Fruit fly (Drosophila melanogaster) whole organism, embryonic: Measurements from ENCODE around the gene edin.

Experiments
- Atf-2 ChIP-seq: fragments of 200-800 bp; sonication (Bioruptor generic); optimal IDR thresholded peaks from 2 replicates; lab custom pipeline; 2016; ENCODE audit warnings: missing biosample characterization, missing genetic modification characterization
- CG10267 ChIP-seq: fragments of 200-800 bp; sonication (Bioruptor generic); optimal IDR thresholded peaks from 2 replicates; lab custom pipeline; 2018; ENCODE audit warnings: missing biosample characterization, mild to moderate bottlenecking, missing genetic modification characterization, moderate library complexity
- CG16813 ChIP-seq: fragments of 200-800 bp; sonication (Bioruptor generic); IDR thresholded peaks from 3 replicates; pipeline ENCODE4 v1.3.6; 2022; ENCODE audit warnings: missing biosample characterization, missing genetic modification characterization; ENCODE audit not compliant: partially characterized antibody
- CG17829 ChIP-seq: fragments of 200-800 bp; optimal IDR thresholded peaks from 2 replicates; lab custom pipeline; 2019; ENCODE audit warnings: missing biosample characterization, mild to moderate bottlenecking, missing genetic modification characterization, moderate library complexity
- CG18764 ChIP-seq: fragments of 200-800 bp; sonication (Bioruptor generic); optimal IDR thresholded peaks from 3 replicates; lab custom pipeline; 2016; ENCODE audit warnings: missing biosample characterization, missing genetic modification characterization
- CG30403 ChIP-seq: fragments of 200-800 bp; sonication (Bioruptor generic); optimal IDR thresholded peaks from 3 replicates; lab custom pipeline; 2016; ENCODE audit warnings: missing biosample characterization, missing genetic modification characterization
- CG32532 ChIP-seq: fragments of 200-800 bp; sonication (Bioruptor generic); IDR thresholded peaks from 2 replicates; pipeline ENCODE4 v1.3.6; 2022; ENCODE audit warnings: missing biosample characterization, missing genetic modification characterization
- CG32772 ChIP-seq: fragments of 200-800 bp; sonication (Bioruptor generic); IDR thresholded peaks from 2 replicates; pipeline ENCODE4 v1.3.6; 2022; ENCODE audit warnings: missing biosample characterization, missing genetic modification characterization
- CG4360 ChIP-seq: fragments of 200-800 bp; sonication (Bioruptor generic); IDR thresholded peaks from 2 replicates; pipeline ENCODE4 v1.3.6; 2022; ENCODE audit warnings: missing biosample characterization, missing genetic modification characterization
- CG4404 ChIP-seq: fragments of 200-800 bp; sonication (Bioruptor generic); IDR thresholded peaks from 2 replicates; pipeline ENCODE4 v1.3.6; 2022; ENCODE audit warnings: missing biosample characterization, missing genetic modification characterization
- CG4617 ChIP-seq: fragments of 200-800 bp; sonication (Bioruptor generic); optimal IDR thresholded peaks from 3 replicates; lab custom pipeline; 2016; ENCODE audit warnings: missing biosample characterization, missing genetic modification characterization, borderline replicate concordance
- CG4854 ChIP-seq: fragments of 200-800 bp; sonication (Bioruptor generic); optimal IDR thresholded peaks from 2 replicates; lab custom pipeline; 2016; ENCODE audit warnings: missing biosample characterization, missing genetic modification characterization, inconsistent platforms
- CG6813 ChIP-seq: fragments of 200-800 bp; sonication (Bioruptor generic); optimal IDR thresholded peaks from 2 replicates; lab custom pipeline; 2017; ENCODE audit warnings: missing biosample characterization, missing genetic modification characterization, mild to moderate bottlenecking, moderate library complexity, missing genetic modification reagents
- CG7271 ChIP-seq: fragments of 200-800 bp; sonication (Bioruptor generic); optimal IDR thresholded peaks from 2 replicates; lab custom pipeline; 2018; ENCODE audit warnings: missing biosample characterization, mild to moderate bottlenecking, missing genetic modification characterization, moderate library complexity
- CG7357 ChIP-seq: fragments of 200-800 bp; sonication (Bioruptor generic); IDR thresholded peaks from 3 replicates; pipeline ENCODE4 v1.3.6; 2022; ENCODE audit warnings: missing biosample characterization, missing genetic modification characterization
- CkIIα-i1 ChIP-seq: fragments of 200-800 bp; sonication (Bioruptor generic); IDR thresholded peaks from 2 replicates; pipeline ENCODE4 v1.3.6; 2022; ENCODE audit warnings: missing biosample characterization, missing genetic modification characterization
- CrebB ChIP-seq: fragments of 200-800 bp; sonication (Bioruptor generic); optimal IDR thresholded peaks from 3 replicates; lab custom pipeline; 2018; ENCODE audit warnings: missing biosample characterization, mild to moderate bottlenecking, missing genetic modification characterization
- Dfd ChIP-seq, 2 experiments: fragments of >200 bp; optimal IDR thresholded peaks; 2 replicates each; lab custom pipeline; 2017; ENCODE audit warnings: missing biosample characterization in 2 of 2, missing genetic modification characterization in 2 of 2
- Drgx ChIP-seq: fragments of 200-800 bp; sonication (Bioruptor generic); IDR thresholded peaks from 2 replicates; pipeline ENCODE4 v1.3.6; 2022; ENCODE audit warnings: missing biosample characterization, missing genetic modification characterization
- Eip74EF ChIP-seq, 2 experiments: fragments of 200-800 bp in 1 of 2; fragments of >200 bp in 1 of 2; sonication (Bioruptor generic) in 1 of 2; optimal IDR thresholded peaks; 2 replicates each; lab custom pipeline; 2017 to 2019; ENCODE audit warnings: missing biosample characterization in 2 of 2, missing genetic modification characterization in 2 of 2, mild to moderate bottlenecking in 1 of 2, moderate library complexity in 1 of 2
- Fer2 ChIP-seq: fragments of 200-800 bp; sonication (Bioruptor generic); optimal IDR thresholded peaks from 2 replicates; lab custom pipeline; 2018; ENCODE audit warnings: missing biosample characterization, mild to moderate bottlenecking, missing genetic modification characterization, moderate library complexity
- Gug ChIP-seq: fragments of 200-800 bp; sonication (Bioruptor generic); IDR thresholded peaks from 4 replicates; pipeline ENCODE4 v1.3.6; 2022; ENCODE audit warnings: missing biosample characterization, missing genetic modification characterization
- Hsf ChIP-seq: fragments of 200-800 bp; sonication (Bioruptor generic); optimal IDR thresholded peaks from 3 replicates; lab custom pipeline; 2016; ENCODE audit warnings: missing biosample characterization, missing genetic modification characterization
- MESR4 ChIP-seq: fragments of 200-800 bp; sonication (Bioruptor generic); optimal IDR thresholded peaks from 2 replicates; lab custom pipeline; 2018; ENCODE audit warnings: missing biosample characterization, mild to moderate bottlenecking, missing genetic modification characterization, moderate library complexity
- Max ChIP-seq: fragments of 200-800 bp; sonication (Bioruptor generic); optimal IDR thresholded peaks from 2 replicates; lab custom pipeline; 2016; ENCODE audit warnings: missing biosample characterization, mild to moderate bottlenecking, missing genetic modification characterization
- Myb ChIP-seq: fragments of 200-800 bp; sonication (Bioruptor generic); optimal IDR thresholded peaks from 2 replicates; lab custom pipeline; 2016; ENCODE audit warnings: missing biosample characterization, missing genetic modification characterization
- Ravus ChIP-seq: fragments of 200-800 bp; sonication (Bioruptor generic); IDR thresholded peaks from 2 replicates; pipeline ENCODE4 v1.3.6; 2022; ENCODE audit warnings: missing biosample characterization, missing genetic modification characterization
- Spps ChIP-seq: fragments of 200-800 bp; sonication (Bioruptor generic); optimal IDR thresholded peaks from 2 replicates; lab custom pipeline; 2018; ENCODE audit warnings: missing biosample characterization, mild to moderate bottlenecking, missing genetic modification characterization
- Trl ChIP-seq, 3 experiments: fragments of >200 bp in 2 of 3; fragments of 200-800 bp in 1 of 3; sonication (Bioruptor generic) in 1 of 3; optimal IDR thresholded peaks; 2 replicates in 1 of 3; 3 replicates in 2 of 3; lab custom pipeline; 2016 to 2017; ENCODE audit warnings: missing biosample characterization in 1 of 3, missing genetic modification characterization in 1 of 3
- Vsx1 ChIP-seq: fragments of 200-800 bp; sonication (Bioruptor generic); optimal IDR thresholded peaks from 2 replicates; lab custom pipeline; 2017; ENCODE audit warnings: missing biosample characterization, mild to moderate bottlenecking, missing genetic modification characterization, missing genetic modification reagents
- br ChIP-seq: fragments of >200 bp; optimal IDR thresholded peaks from 2 replicates; lab custom pipeline; 2017
- dmrt99B ChIP-seq: fragments of 200-800 bp; sonication (Bioruptor generic); optimal IDR thresholded peaks from 2 replicates; lab custom pipeline; 2018; ENCODE audit warnings: missing biosample characterization, mild to moderate bottlenecking, missing genetic modification characterization, moderate library complexity
- esg ChIP-seq: fragments of 200-800 bp; sonication (Bioruptor generic); conservative IDR thresholded peaks from 2 replicates; pipeline ENCODE4 v1.3.6; 2022; ENCODE audit warnings: missing biosample characterization, missing genetic modification characterization
- gem ChIP-seq: fragments of 200-800 bp; sonication (Bioruptor generic); optimal IDR thresholded peaks from 2 replicates; lab custom pipeline; 2019; ENCODE audit warnings: missing biosample characterization, mild to moderate bottlenecking, missing genetic modification characterization, moderate library complexity
- grn ChIP-seq: fragments of 200-800 bp; sonication (Bioruptor generic); optimal IDR thresholded peaks from 3 replicates; lab custom pipeline; 2017; ENCODE audit warnings: missing biosample characterization, missing genetic modification characterization
- hth ChIP-seq: fragments of >200 bp; optimal IDR thresholded peaks from 2 replicates; lab custom pipeline; 2017; ENCODE audit warnings: inconsistent platforms
- luna ChIP-seq: fragments of 200-800 bp; sonication (Bioruptor generic); optimal IDR thresholded peaks from 2 replicates; lab custom pipeline; 2016; ENCODE audit warnings: missing biosample characterization, missing genetic modification characterization
- nerfin-2 ChIP-seq: fragments of 200-800 bp; sonication (Bioruptor generic); IDR thresholded peaks from 2 replicates; pipeline ENCODE4 v1.3.6; 2022; ENCODE audit warnings: missing biosample characterization, missing genetic modification characterization; ENCODE audit not compliant: partially characterized antibody
- oc ChIP-seq: fragments of 200-800 bp; sonication (Bioruptor generic); optimal IDR thresholded peaks from 2 replicates; lab custom pipeline; 2018; ENCODE audit warnings: missing biosample characterization, mild to moderate bottlenecking, missing genetic modification characterization, moderate library complexity
- org-1 ChIP-seq: fragments of 200-800 bp; sonication (Bioruptor generic); optimal IDR thresholded peaks from 2 replicates; lab custom pipeline; 2017; ENCODE audit warnings: missing biosample characterization, missing genetic modification characterization
- pfk ChIP-seq: fragments of 200-800 bp; sonication (Bioruptor generic); optimal IDR thresholded peaks from 2 replicates; lab custom pipeline; 2018; ENCODE audit warnings: missing biosample characterization, mild to moderate bottlenecking, missing genetic modification characterization, moderate library complexity
- prd ChIP-seq, 3 experiments: fragments of >200 bp in 2 of 3; fragments of 200-800 bp in 1 of 3; sonication (Bioruptor generic) in 1 of 3; optimal IDR thresholded peaks in 2 of 3; IDR thresholded peaks in 1 of 3; 2 replicates in 2 of 3; 3 replicates in 1 of 3; pipeline versions ENCODE4 v1.3.6 to Lab custom; 2017 to 2022; ENCODE audit warnings: missing biosample characterization in 1 of 3, missing genetic modification characterization in 1 of 3
- ranshi ChIP-seq: fragments of 200-800 bp; sonication (Bioruptor generic); IDR thresholded peaks from 2 replicates; pipeline ENCODE4 v1.3.6; 2022; ENCODE audit warnings: missing biosample characterization, missing genetic modification characterization
- sima ChIP-seq: fragments of 200-800 bp; sonication (Bioruptor generic); optimal IDR thresholded peaks from 2 replicates; lab custom pipeline; 2016; ENCODE audit warnings: missing biosample characterization, missing genetic modification characterization
- sisA ChIP-seq: fragments of 200-800 bp; sonication (Bioruptor generic); IDR thresholded peaks from 2 replicates; pipeline ENCODE4 v1.3.6; 2022; ENCODE audit warnings: missing biosample characterization, missing genetic modification characterization
- sr ChIP-seq: fragments of 200-800 bp; sonication (Bioruptor generic); IDR thresholded peaks from 3 replicates; pipeline ENCODE4 v1.3.6; 2022; ENCODE audit warnings: missing biosample characterization, missing genetic modification characterization
- toy ChIP-seq: fragments of 200-800 bp; sonication (Bioruptor generic); IDR thresholded peaks from 2 replicates; pipeline ENCODE4 v1.3.6; 2022; ENCODE audit warnings: missing biosample characterization, missing genetic modification characterization
- vvl ChIP-seq: fragments of 200-800 bp; sonication (Bioruptor generic); IDR thresholded peaks from 2 replicates; pipeline ENCODE4 v1.3.6; 2022; ENCODE audit warnings: missing biosample characterization, missing genetic modification characterization
- yki ChIP-seq: fragments of >200 bp; optimal IDR thresholded peaks from 3 replicates; lab custom pipeline; 2018

The edin gene

dm6 chr3L:17513492-17513891 is 18.8 kb downstream of the edin start (continued):
- no peak for TF ChIP-seq sisA (GFP tag; lab: Robert Waterston, UW)
- TF ChIP-seq Eip74EF (GFP tag; optimal IDR thresholded peaks at IDR 0.05; lab: Kevin White, UChicago): no peak
- TF ChIP-seq CkIIα-i1 (GFP tag; lab: Robert Waterston, UW): no peak
- TF ChIP-seq CG4360 (GFP tag; lab: Robert Waterston, UW): peak; percentile 98
- no peak for TF ChIP-seq nerfin-2 (GFP tag; lab: Robert Waterston, UW)
- no peak for TF ChIP-seq Trl (optimal IDR thresholded peaks at IDR 0.05; lab: Kevin White, UChicago)
- no peak for TF ChIP-seq Trl (GFP tag; optimal IDR thresholded peaks at IDR 0.05; lab: Kevin White, UChicago)
- peak; percentile 61 for TF ChIP-seq MESR4 (GFP tag; lab: Kevin White, UChicago)
- TF ChIP-seq CG17829 (tag; lab: Kevin White, UChicago): no peak
- no peak for TF ChIP-seq esg
- TF ChIP-seq Dfd (GFP tag; optimal IDR thresholded peaks at IDR 0.05; lab: Kevin White, UChicago): no peak
- peak; percentile 74 for TF ChIP-seq pfk (GFP tag; lab: Kevin White, UChicago)
- no peak for TF ChIP-seq CG18764 (GFP tag; lab: Kevin White, UChicago)
- TF ChIP-seq yki (lab: Kevin White, UChicago): no peak

dm6 chr3L:17513893-17514616 is 19.4 kb downstream of the edin start, which contains the start of the genes U4-U6-60K and CG7564:
Gene U4-U6-60K, minus strand, starts transcription at chr3L:17513912.
Gene CG7564, plus strand, starts transcription at chr3L:17514298.
- TF ChIP-seq CG32772 (GFP tag; lab: Robert Waterston, UW) (no peak), CG16813 (GFP tag; lab: Robert Waterston, UW) (peak; percentile 99), Vsx1 (GFP tag; lab: Kevin White, UChicago) (no peak), Gug (GFP tag; lab: Robert Waterston, UW) (peak; percentile 80; the same call in 3 of the 4 replicates), Atf-2 (GFP tag; lab: Kevin White, UChicago) (peak; percentile 32), Hsf (GFP tag; lab: Kevin White, UChicago) (peak; percentile 75), vvl (GFP tag; lab: Robert Waterston, UW) (peak; percentile 54), hth (no peak), Drgx (GFP tag; lab: Robert Waterston, UW) (no peak), Ravus (GFP tag; lab: Robert Waterston, UW) (no peak), CG32532 (GFP tag; lab: Robert Waterston, UW) (peak; percentile 76), CG4617 (GFP tag; lab: Kevin White, UChicago) (peak; percentile 72), CG7357 (GFP tag; lab: Robert Waterston, UW) (0 out of 3 replicates have a peak, but pooled peaks have one; percentile 47), grn (GFP tag; lab: Kevin White, UChicago) (peak; percentile 65), toy (GFP tag; lab: Robert Waterston, UW) (no peak; the same call in 1 of the 2 replicates), dmrt99B (tag; lab: Kevin White, UChicago) (no peak), Fer2 (tag; lab: Kevin White, UChicago) (peak; percentile 43), Max (peak; percentile 61), CrebB (tag; lab: Kevin White, UChicago) (no peak), Myb (GFP tag; lab: Kevin White, UChicago) (peak; percentile 65), CG30403 (peak; percentile 85), ranshi (GFP tag; lab: Robert Waterston, UW) (peak; percentile 33; the same call in 1 of the 2 replicates), CG4854 (GFP tag; lab: Kevin White, UChicago) (peak; percentile 22), oc (no peak), CG10267 (tag; lab: Kevin White, UChicago) (peak; percentile 98), CG6813 (GFP tag; lab: Kevin White, UChicago) (no peak), luna (GFP tag; lab: Kevin White, UChicago) (no peak), sima (no peak), prd (optimal IDR thresholded peaks at IDR 0.05; lab: Kevin White, UChicago) (no peak), prd (GFP tag; IDR thresholded peaks at IDR 0.05; lab: Robert Waterston, UW) (peak; percentile 58; the same call in 2 of the 3 replicates), gem (tag; lab: Kevin White, UChicago) (no peak), br (lab: Kevin White, UChicago) (no peak), CG7271 (no peak), CG4404 (GFP tag; lab: Robert Waterston, UW) (peak; percentile 58), Spps (tag; lab: Kevin White, UChicago) (no peak), sr (GFP tag; lab: Robert Waterston, UW) (no peak), org-1 (GFP tag; lab: Kevin White, UChicago) (no peak)
